Worm (Caenorhabditis elegans) whole organism, early embryonic: ENCODE data around the gene ZC84.1.

Experiments
- B0310.2 ChIP-seq: sonication (generic microtip); optimal IDR thresholded peaks from 2 replicates; lab custom pipeline; 2016; ENCODE audit warnings: mild to moderate bottlenecking, missing genetic modification characterization, missing compliant biosample characterization
- F13C5.2 ChIP-seq: sonication (generic microtip); optimal IDR thresholded peaks from 2 replicates; lab custom pipeline; 2017; ENCODE audit warnings: mild to moderate bottlenecking, missing genetic modification characterization, inconsistent platforms, missing compliant biosample characterization
- aly-1 ChIP-seq: sonication (generic microtip); optimal IDR thresholded peaks from 2 replicates; lab custom pipeline; 2016; ENCODE audit warnings: missing genetic modification characterization, missing compliant biosample characterization
- ama-1 ChIP-seq: fragments of 150-350 bp; optimal IDR thresholded peaks from 2 replicates; lab custom pipeline; 2014
- ceh-13 ChIP-seq: fragments of 200-800 bp; sonication (Bioruptor generic); optimal IDR thresholded peaks from 2 replicates; lab custom pipeline; 2018; ENCODE audit warnings: mild to moderate bottlenecking, missing genetic modification characterization, missing compliant biosample characterization
- ceh-36 ChIP-seq: sonication (generic microtip); optimal IDR thresholded peaks from 2 replicates; lab custom pipeline; 2016; ENCODE audit warnings: missing genetic modification characterization, inconsistent platforms, missing compliant biosample characterization
- ets-7 ChIP-seq: sonication (generic microtip); optimal IDR thresholded peaks from 2 replicates; lab custom pipeline; 2016; ENCODE audit warnings: missing genotype, missing genetic modification characterization, missing compliant biosample characterization
- flt-1 ChIP-seq: fragments of 200-800 bp; sonication (Bioruptor generic); IDR thresholded peaks from 2 replicates; pipeline ENCODE4 v1.3.6; 2022; ENCODE audit warnings: missing genetic modification characterization, missing compliant biosample characterization
- hmbx-1 ChIP-seq: sonication (generic microtip); optimal IDR thresholded peaks from 2 replicates; lab custom pipeline; 2016; ENCODE audit warnings: mild to moderate bottlenecking, missing genetic modification characterization, missing compliant biosample characterization
- hmg-4 ChIP-seq: fragments of 200-800 bp; sonication (Bioruptor generic); optimal IDR thresholded peaks from 2 replicates; lab custom pipeline; 2018; ENCODE audit warnings: mild to moderate bottlenecking, missing genetic modification characterization, missing compliant biosample characterization
- hnd-1 ChIP-seq: sonication (generic microtip); optimal IDR thresholded peaks from 2 replicates; lab custom pipeline; 2016; ENCODE audit warnings: missing genetic modification characterization, missing compliant biosample characterization
- pes-1 ChIP-seq: fragments of 200-800 bp; sonication (Bioruptor generic); IDR thresholded peaks from 2 replicates; pipeline ENCODE4 v1.3.6; 2022; ENCODE audit warnings: missing genetic modification reagents, missing genetic modification characterization, missing compliant biosample characterization
- scrt-1 ChIP-seq: fragments of 200-800 bp; sonication (Bioruptor generic); IDR thresholded peaks from 2 replicates; pipeline ENCODE4 v1.3.6; 2022; ENCODE audit warnings: missing genetic modification characterization, missing compliant biosample characterization
- sea-1 ChIP-seq: fragments of 200-800 bp; sonication (Bioruptor generic); conservative IDR thresholded peaks from 2 replicates; pipeline ENCODE4 v1.3.6; 2022; ENCODE audit warnings: missing genetic modification characterization, missing compliant biosample characterization
- tbx-11 ChIP-seq: fragments of 200-800 bp; sonication (Bioruptor generic); IDR thresholded peaks from 2 replicates; pipeline ENCODE4 v1.3.6; 2022; ENCODE audit warnings: missing genetic modification characterization, missing compliant biosample characterization
- tbx-37 ChIP-seq: fragments of 200-800 bp; sonication (Bioruptor generic); conservative IDR thresholded peaks from 2 replicates; pipeline ENCODE4 v1.3.6; 2022; ENCODE audit warnings: missing genetic modification reagents, missing genetic modification characterization, missing compliant biosample characterization
- tra-4 ChIP-seq: sonication (generic microtip); optimal IDR thresholded peaks from 2 replicates; lab custom pipeline; 2017; ENCODE audit warnings: missing genetic modification characterization, missing compliant biosample characterization

Gene ZC84.1

ce11 chrIII:9231173-9231572, 25.1 kb upstream of the ZC84.1 start, which contains the start of gene T23G5.3:
Gene T23G5.3 (minus strand): TSS chrIII:9231273.
- TF ChIP-seq sea-1 (GFP tag; lab: Robert Waterston, UW) (no peak), tra-4 (tag; lab: Kevin White, UChicago) (no peak), ceh-13 (GFP tag; lab: Kevin White, UChicago) (no peak), ets-7 (no peak), flt-1 (GFP tag; lab: Robert Waterston, UW) (no peak), hmbx-1 (tag; lab: Kevin White, UChicago) (no peak), ceh-36 (no peak), tbx-37 (GFP tag; lab: Robert Waterston, UW) (no peak)

ce11 chrIII:9228722-9229121, 22.6 kb upstream of the ZC84.1 start, which contains the start of gene rnr-1:
Gene rnr-1 (minus strand): TSS chrIII:9228798.
- TF ChIP-seq scrt-1 (GFP tag; lab: Robert Waterston, UW) = no peak
- TF ChIP-seq ets-7 = no peak
- no peak for TF ChIP-seq hmg-4
- no peak for TF ChIP-seq tbx-11 (GFP tag; lab: Robert Waterston, UW)
- TF ChIP-seq hmbx-1 (tag; lab: Kevin White, UChicago) = no peak
- no peak for TF ChIP-seq flt-1 (GFP tag; lab: Robert Waterston, UW)

- TF ChIP-seq hmbx-1 (tag; lab: Kevin White, UChicago) (no peak), ama-1 (lab: Kevin White, UChicago) (no peak), hnd-1 (no peak), sea-1 (GFP tag; lab: Robert Waterston, UW) (no peak), ets-7 (no peak), hmg-4 (no peak), B0310.2 (tag; lab: Kevin White, UChicago) (no peak), pes-1 (GFP tag; lab: Robert Waterston, UW) (no peak), aly-1 (tag; lab: Kevin White, UChicago) (no peak), ceh-13 (GFP tag; lab: Kevin White, UChicago) (no peak), tra-4 (tag; lab: Kevin White, UChicago) (no peak), tbx-37 (GFP tag; lab: Robert Waterston, UW) (no peak)
These were observed 22.1 kb upstream of the ZC84.1 start for ce11 chrIII:9228190-9228589.

ce11 chrIII:9224986-9225385, 18.9 kb upstream of the ZC84.1 start:
- TF ChIP-seq sea-1 (GFP tag; lab: Robert Waterston, UW) = no peak
- no peak for TF ChIP-seq tra-4 (tag; lab: Kevin White, UChicago)
- TF ChIP-seq ceh-36 = no peak
- no peak for TF ChIP-seq ama-1 (lab: Kevin White, UChicago)
- TF ChIP-seq F13C5.2 (tag; lab: Kevin White, UChicago) = no peak

- TF ChIP-seq F13C5.2 (tag; lab: Kevin White, UChicago) (no peak), hnd-1 (no peak), ceh-13 (GFP tag; lab: Kevin White, UChicago) (no peak), pes-1 (GFP tag; lab: Robert Waterston, UW) (no peak), tbx-37 (GFP tag; lab: Robert Waterston, UW) (no peak), scrt-1 (GFP tag; lab: Robert Waterston, UW) (no peak), sea-1 (GFP tag; lab: Robert Waterston, UW) (no peak), tbx-11 (GFP tag; lab: Robert Waterston, UW) (no peak), hmg-4 (no peak), ets-7 (no peak), flt-1 (GFP tag; lab: Robert Waterston, UW) (no peak), tra-4 (tag; lab: Kevin White, UChicago) (no peak)
These were observed 9.3 kb upstream of the ZC84.1 start, which contains the start of gene npr-29 for ce11 chrIII:9215367-9215766. Gene npr-29 (minus strand): TSS chrIII:9215467.

ce11 chrIII:9201977-9202376, 4.1 kb downstream of the ZC84.1 start:
- TF ChIP-seq ama-1 (lab: Kevin White, UChicago) (no peak), ceh-13 (GFP tag; lab: Kevin White, UChicago) (no peak), tra-4 (tag; lab: Kevin White, UChicago) (no peak), ceh-36 (no peak), pes-1 (GFP tag; lab: Robert Waterston, UW) (no peak), tbx-11 (GFP tag; lab: Robert Waterston, UW) (no peak), tbx-37 (GFP tag; lab: Robert Waterston, UW) (no peak), ets-7 (no peak), sea-1 (GFP tag; lab: Robert Waterston, UW) (no peak), hmbx-1 (tag; lab: Kevin White, UChicago) (no peak), flt-1 (GFP tag; lab: Robert Waterston, UW) (no peak), scrt-1 (GFP tag; lab: Robert Waterston, UW) (no peak)

- TF ChIP-seq ets-7 = no peak
- TF ChIP-seq hnd-1 = no peak
- no peak for TF ChIP-seq B0310.2 (tag; lab: Kevin White, UChicago)
- no peak for TF ChIP-seq flt-1 (GFP tag; lab: Robert Waterston, UW)
- no peak for TF ChIP-seq F13C5.2 (tag; lab: Kevin White, UChicago)
- TF ChIP-seq tbx-37 (GFP tag; lab: Robert Waterston, UW) = no peak
- no peak for TF ChIP-seq hmbx-1 (tag; lab: Kevin White, UChicago)
- TF ChIP-seq aly-1 (tag; lab: Kevin White, UChicago) = no peak
- TF ChIP-seq scrt-1 (GFP tag; lab: Robert Waterston, UW) = no peak
- TF ChIP-seq ama-1 (lab: Kevin White, UChicago) = no peak
- TF ChIP-seq ceh-36 = no peak
- no peak for TF ChIP-seq tbx-11 (GFP tag; lab: Robert Waterston, UW)
- TF ChIP-seq hmg-4 = no peak
- no peak for TF ChIP-seq sea-1 (GFP tag; lab: Robert Waterston, UW)
- TF ChIP-seq ceh-13 (GFP tag; lab: Kevin White, UChicago) = no peak
- TF ChIP-seq tra-4 (tag; lab: Kevin White, UChicago) = no peak
- TF ChIP-seq pes-1 (GFP tag; lab: Robert Waterston, UW) = no peak
These were observed 6.5 kb downstream of the ZC84.1 start, which contains the start of gene ZC84.6 for ce11 chrIII:9199605-9200004. Gene ZC84.6 (minus strand): TSS chrIII:9199705.
